Fruit fly (Drosophila melanogaster) whole organism: Measurements from ENCODE around the gene lectin-24A.

Source experiments
- CG8478 ChIP-seq: fragments of >200 bp; optimal IDR thresholded peaks from 2 replicates; lab custom pipeline; 2018; ENCODE audit warnings: inconsistent platforms
- Dll ChIP-seq: fragments of >200 bp; optimal IDR thresholded peaks from 2 replicates; lab custom pipeline; 2017
- EcR ChIP-seq, 2 experiments: fragments of >200 bp; optimal IDR thresholded peaks; 2 replicates each; lab custom pipeline; 2017; ENCODE audit warnings: missing biosample characterization in 2 of 2, missing genetic modification characterization in 2 of 2, missing genetic modification reagents in 2 of 2
- pan ChIP-seq: fragments of >200 bp; optimal IDR thresholded peaks from 2 replicates; lab custom pipeline; 2017
- psq ChIP-seq: fragments of >200 bp; optimal IDR thresholded peaks from 2 replicates; lab custom pipeline; 2017
- usp ChIP-seq: fragments of >200 bp; optimal IDR thresholded peaks from 2 replicates; lab custom pipeline; 2017; ENCODE audit warnings: missing biosample characterization, missing genetic modification characterization, mixed read lengths

Gene lectin-24A

dm6 chr2L:3719414-3719959, 1.9 kb upstream of the lectin-24A start:
- no peak for TF ChIP-seq CG8478 (lab: Kevin White, UChicago)
- TF ChIP-seq EcR (GFP tag; optimal IDR thresholded peaks at IDR 0.05; lab: Kevin White, UChicago): no peak
- no peak for TF ChIP-seq usp
- no peak for TF ChIP-seq pan (lab: Kevin White, UChicago)
- TF ChIP-seq Dll: no peak
- no peak for TF ChIP-seq psq (lab: Kevin White, UChicago)

- TF ChIP-seq pan (lab: Kevin White, UChicago) (no peak), Dll (no peak), EcR (GFP tag; optimal IDR thresholded peaks at IDR 0.05; lab: Kevin White, UChicago) (no peak), psq (lab: Kevin White, UChicago) (no peak), usp (no peak), CG8478 (lab: Kevin White, UChicago) (no peak)
Measured at dm6 chr2L:3713545-3714156, 3.9 kb downstream of the lectin-24A start.

- TF ChIP-seq Dll: no peak
- TF ChIP-seq pan (lab: Kevin White, UChicago): no peak
- no peak for TF ChIP-seq EcR (GFP tag; optimal IDR thresholded peaks at IDR 0.05; lab: Kevin White, UChicago)
Measured at dm6 chr2L:3712949-3713416, 4.6 kb downstream of the lectin-24A start, which contains the start of the genes CG31955 and CG2818. CG31955 (minus strand) TSS chr2L:3713105. CG2818 (plus strand) TSS chr2L:3713360.

dm6 chr2L:3711665-3712064, 5.9 kb downstream of the lectin-24A start, which contains the start of gene cutlet:
cutlet (minus strand) TSS chr2L:3711748.
- TF ChIP-seq Dll (no peak), psq (lab: Kevin White, UChicago) (no peak), usp (no peak), pan (lab: Kevin White, UChicago) (no peak), EcR (GFP tag; optimal IDR thresholded peaks at IDR 0.05; lab: Kevin White, UChicago) (no peak), CG8478 (lab: Kevin White, UChicago) (no peak)

- TF ChIP-seq Dll (no peak), EcR (GFP tag; optimal IDR thresholded peaks at IDR 0.05; lab: Kevin White, UChicago) (no peak), CG8478 (lab: Kevin White, UChicago) (no peak), psq (lab: Kevin White, UChicago) (no peak), pan (lab: Kevin White, UChicago) (no peak), usp (no peak)
Measured at dm6 chr2L:3706963-3707362, 10.6 kb downstream of the lectin-24A start, which contains the start of gene CG31777. CG31777 (minus strand) TSS chr2L:3707063.

dm6 chr2L:3705438-3705921, 12.1 kb downstream of the lectin-24A start, which contains the start of gene CG31778:
CG31778 (minus strand) TSS chr2L:3705488.
- no peak for TF ChIP-seq Dll
- TF ChIP-seq usp: no peak
- TF ChIP-seq psq (lab: Kevin White, UChicago): no peak
- no peak for TF ChIP-seq EcR (GFP tag; optimal IDR thresholded peaks at IDR 0.05; lab: Kevin White, UChicago)
- TF ChIP-seq CG8478 (lab: Kevin White, UChicago): no peak
- TF ChIP-seq pan (lab: Kevin White, UChicago): no peak

- TF ChIP-seq EcR (GFP tag; optimal IDR thresholded peaks at IDR 0.05; lab: Kevin White, UChicago): no peak
- no peak for TF ChIP-seq usp
- TF ChIP-seq pan (lab: Kevin White, UChicago): no peak
- TF ChIP-seq psq (lab: Kevin White, UChicago): no peak
- no peak for TF ChIP-seq CG8478 (lab: Kevin White, UChicago)
- TF ChIP-seq Dll: no peak
Measured at dm6 chr2L:3703260-3703659, 14.3 kb downstream of the lectin-24A start, which contains the start of gene CG2816. CG2816 (plus strand) TSS chr2L:3703659.

dm6 chr2L:3701526-3701925, 16.0 kb downstream of the lectin-24A start, which contains the start of gene CG43145:
CG43145 (plus strand) TSS chr2L:3701826.
- no peak for TF ChIP-seq psq (lab: Kevin White, UChicago)

- TF ChIP-seq EcR (GFP tag; optimal IDR thresholded peaks at IDR 0.05; lab: Kevin White, UChicago) (no peak), usp (no peak), CG8478 (lab: Kevin White, UChicago) (no peak), Dll (no peak), pan (lab: Kevin White, UChicago) (no peak), psq (lab: Kevin White, UChicago) (no peak)
Measured at dm6 chr2L:3700990-3701389, 16.6 kb downstream of the lectin-24A start, which contains the start of gene CG42467. CG42467 (plus strand) TSS chr2L:3701290.

- TF ChIP-seq pan (lab: Kevin White, UChicago) (no peak), usp (no peak), CG8478 (lab: Kevin White, UChicago) (no peak), psq (lab: Kevin White, UChicago) (no peak), EcR (GFP tag; optimal IDR thresholded peaks at IDR 0.05; lab: Kevin White, UChicago) (no peak), Dll (no peak)
Measured at dm6 chr2L:3700374-3700773, 17.2 kb downstream of the lectin-24A start, which contains the start of gene Sfp24C1. Sfp24C1 (plus strand) TSS chr2L:3700674.

- TF ChIP-seq psq (lab: Kevin White, UChicago) (no peak), CG8478 (lab: Kevin White, UChicago) (no peak), Dll (no peak), usp (no peak), EcR (GFP tag; optimal IDR thresholded peaks at IDR 0.05; lab: Kevin White, UChicago) (no peak), pan (lab: Kevin White, UChicago) (no peak)
Measured at dm6 chr2L:3699895-3700294, 17.7 kb downstream of the lectin-24A start, which contains the start of gene CG42465. CG42465 (plus strand) TSS chr2L:3700195.

dm6 chr2L:3698992-3699514, 18.5 kb downstream of the lectin-24A start, which contains the start of the genes CG10031 and CG42464:
CG10031 (minus strand) TSS chr2L:3699092.
CG42464 (plus strand) TSS chr2L:3699464.
- TF ChIP-seq CG8478 (lab: Kevin White, UChicago) (no peak), usp (no peak), psq (lab: Kevin White, UChicago) (no peak), Dll (no peak)
